Worm (Caenorhabditis elegans) whole organism, young adult: ENCODE measurements around the gene F35C8.8.

Source experiments
- K12H6.12 ChIP-seq: fragments of 200-800 bp; sonication (Bioruptor generic); optimal IDR thresholded peaks from 2 replicates; lab custom pipeline; 2018; ENCODE audit warnings: mild to moderate bottlenecking, missing genetic modification characterization, missing compliant biosample characterization
- Y53G8AR.9 ChIP-seq: fragments of 200-800 bp; sonication (Bioruptor generic); conservative IDR thresholded peaks from 2 replicates; pipeline ENCODE4 v1.3.6; 2022; ENCODE audit warnings: missing genetic modification reagents, missing genetic modification characterization, missing compliant biosample characterization
- Y79H2A.3 ChIP-seq: fragments of 200-800 bp; sonication (Bioruptor generic); conservative IDR thresholded peaks from 2 replicates; pipeline ENCODE4 v1.3.6; 2022; ENCODE audit warnings: missing genetic modification reagents, missing genetic modification characterization, missing compliant biosample characterization
- ama-1 ChIP-seq, 3 experiments: fragments of 150-350 bp in 1 of 3; sonication (generic microtip) in 2 of 3; optimal IDR thresholded peaks; 2 replicates each; lab custom pipeline; 2014 to 2018; ENCODE audit warnings: missing biosample characterization in 2 of 3, missing genetic modification characterization in 2 of 3, missing genetic modification reagents in 2 of 3
- cebp-1 ChIP-seq, 2 experiments: fragments of 200-800 bp in 1 of 2; sonication (Bioruptor generic) in 1 of 2; sonication (generic microtip) in 1 of 2; IDR thresholded peaks in 1 of 2; optimal IDR thresholded peaks in 1 of 2; 2 replicates each; pipeline versions ENCODE4 v1.3.6 to Lab custom; 2017 to 2022; ENCODE audit warnings: missing compliant biosample characterization in 2 of 2, missing genetic modification characterization in 2 of 2, mild to moderate bottlenecking in 1 of 2, missing genetic modification reagents in 1 of 2, moderate library complexity in 1 of 2
- dox-1 ChIP-seq: fragments of 200-800 bp; sonication (Bioruptor generic); IDR thresholded peaks from 2 replicates; pipeline ENCODE4 v1.3.6; 2022; ENCODE audit warnings: missing genetic modification reagents, missing genetic modification characterization, missing compliant biosample characterization
- efl-1 ChIP-seq: fragments of 150-350 bp; optimal IDR thresholded peaks from 2 replicates; lab custom pipeline; 2014; ENCODE audit warnings: missing biosample characterization, missing genetic modification reagents, missing genetic modification characterization
- him-1 ChIP-seq: sonication (generic microtip); optimal IDR thresholded peaks from 2 replicates; lab custom pipeline; 2016; ENCODE audit warnings: missing genotype, missing genetic modification reagents, missing genetic modification characterization, missing compliant biosample characterization
- lsl-1 ChIP-seq: fragments of 200-800 bp; sonication (Bioruptor generic); optimal IDR thresholded peaks from 2 replicates; lab custom pipeline; 2018; ENCODE audit warnings: mild to moderate bottlenecking, missing genetic modification characterization, moderate library complexity, missing compliant biosample characterization
- madf-3 ChIP-seq: fragments of 200-800 bp; sonication (Bioruptor generic); IDR thresholded peaks from 2 replicates; pipeline ENCODE4 v1.3.6; 2022; ENCODE audit warnings: missing genetic modification reagents, missing genetic modification characterization, missing compliant biosample characterization
- nhr-179 ChIP-seq: sonication (generic microtip); optimal IDR thresholded peaks from 2 replicates; lab custom pipeline; 2016; ENCODE audit warnings: mild to moderate bottlenecking, missing genetic modification characterization, missing compliant biosample characterization
- unc-62 ChIP-seq: fragments of 150-350 bp; optimal IDR thresholded peaks from 2 replicates; lab custom pipeline; 2014; ENCODE audit warnings: missing biosample characterization, missing genetic modification reagents, missing genetic modification characterization
- xnd-1 ChIP-seq: sonication (generic microtip); optimal IDR thresholded peaks from 2 replicates; lab custom pipeline; 2016; ENCODE audit warnings: missing genotype, missing genetic modification reagents, missing genetic modification characterization, missing compliant biosample characterization
- ztf-26 ChIP-seq: sonication (generic microtip); optimal IDR thresholded peaks from 2 replicates; lab custom pipeline; 2017; ENCODE audit warnings: missing genetic modification characterization, missing compliant biosample characterization

DNA sequence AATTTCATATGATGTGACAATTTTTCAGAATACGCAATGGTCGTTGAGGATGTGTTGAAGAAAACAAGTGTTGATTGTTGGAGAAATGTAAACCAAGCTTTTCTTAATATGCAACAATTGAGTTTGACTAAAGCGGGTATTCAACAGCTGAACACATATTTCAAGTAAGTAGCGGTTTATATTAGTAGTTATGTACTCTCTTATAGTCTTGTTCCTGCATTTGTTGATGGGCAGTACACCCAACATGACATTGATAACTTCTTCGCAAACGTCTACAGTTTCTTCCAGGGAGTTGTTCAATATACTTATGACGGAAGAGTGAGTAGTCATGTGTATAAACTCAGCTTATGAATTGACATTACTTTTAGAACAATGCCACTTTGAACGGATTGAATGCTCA is 41.7 kb downstream of the F35C8.8 start:
- TF ChIP-seq K12H6.12 (tag; lab: Kevin White, UChicago), result no peak
- TF ChIP-seq madf-3, result no peak
- TF ChIP-seq unc-62 (GFP tag; lab: Kevin White, UChicago), result no peak
- no peak for TF ChIP-seq lsl-1 (GFP tag; lab: Kevin White, UChicago)
- no peak for TF ChIP-seq nhr-179 (tag; lab: Kevin White, UChicago)
- TF ChIP-seq him-1 (tag; lab: Kevin White, UChicago), result no peak
- no peak for TF ChIP-seq ama-1 (optimal IDR thresholded peaks at IDR 0.05; lab: Kevin White, UChicago)
- TF ChIP-seq ama-1 (GFP tag; optimal IDR thresholded peaks at IDR 0.05; lab: Kevin White, UChicago), result no peak
- no peak for TF ChIP-seq cebp-1 (GFP tag; IDR thresholded peaks at IDR 0.05; lab: Robert Waterston, UW)
- no peak for TF ChIP-seq cebp-1 (tag; optimal IDR thresholded peaks at IDR 0.05; lab: Kevin White, UChicago)
- no peak for TF ChIP-seq xnd-1 (tag; lab: Kevin White, UChicago)
- TF ChIP-seq Y79H2A.3, result no peak
- TF ChIP-seq dox-1, result no peak
- no peak for TF ChIP-seq efl-1 (GFP tag; lab: Kevin White, UChicago)
- TF ChIP-seq ztf-26, result no peak
- TF ChIP-seq Y53G8AR.9 (GFP tag; lab: Robert Waterston, UW), result no peak
